Worm (Caenorhabditis elegans): ENCODE data around the gene F46E10.18.

The F46E10.18 gene

DNA sequence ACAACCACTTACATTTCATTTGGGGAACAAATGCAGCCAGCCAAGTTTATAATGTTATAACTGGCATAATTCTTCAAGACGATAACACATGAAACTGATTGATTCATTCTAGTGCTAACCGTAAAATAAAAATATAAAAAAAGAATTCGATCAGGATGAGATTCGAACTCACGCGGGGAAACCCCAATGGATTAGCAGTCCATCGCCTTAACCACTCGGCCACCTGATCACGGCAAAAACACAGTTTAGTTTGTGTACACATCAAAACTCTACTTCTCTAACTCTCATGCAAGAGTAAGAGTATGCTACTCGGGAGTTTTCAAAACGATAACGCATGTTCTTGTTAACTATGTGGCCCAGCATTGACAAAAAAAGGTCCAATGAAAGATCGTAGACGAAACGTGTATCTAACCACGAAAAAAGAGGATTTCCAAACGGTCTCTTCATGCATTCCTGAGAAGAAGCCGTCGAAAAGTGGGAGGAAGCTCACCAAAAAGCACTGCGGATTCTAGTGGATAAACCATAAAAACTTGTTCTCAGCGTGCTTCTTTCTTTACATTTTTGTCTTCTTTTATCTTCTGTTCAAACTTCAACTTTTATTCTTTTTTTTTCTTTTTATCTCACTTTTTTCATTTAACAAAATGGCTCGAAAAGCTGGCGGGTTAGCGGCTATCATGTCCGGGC, 31.0 kb downstream of the F46E10.18 start, which contains the start of gene twk-10 (continued):
- TF ChIP-seq him-1 (tag; optimal IDR thresholded peaks at IDR 0.05) (peak; percentile 75), sdz-38 (tag; optimal IDR thresholded peaks at IDR 0.05) (no peak), snpc-1.1 (tag; optimal IDR thresholded peaks at IDR 0.05; ENCODE audit: insufficient read depth) (no peak), ztf-6 (GFP tag; IDR thresholded peaks at IDR 0.05) (no peak), nfya-2 (GFP tag; IDR thresholded peaks at IDR 0.05) (no peak), tbx-9 (tag; optimal IDR thresholded peaks at IDR 0.05; ENCODE audit: borderline replicate concordance) (no peak), xnd-1 (tag; optimal IDR thresholded peaks at IDR 0.05) (no peak), egl-18 (GFP tag; IDR thresholded peaks at IDR 0.05) (no peak), athp-1 (tag; optimal IDR thresholded peaks at IDR 0.05) (no peak), C06A6.2 (GFP tag; conservative IDR thresholded peaks at IDR 0.05) (no peak), madf-6 (GFP tag; IDR thresholded peaks at IDR 0.05) (peak; percentile 58; the same call in 1 of the 2 replicates), D2030.7 (GFP tag; IDR thresholded peaks at IDR 0.05) (peak; percentile 53), ceh-79 (tag; optimal IDR thresholded peaks at IDR 0.05) (no peak), F33H1.4 (GFP tag; IDR thresholded peaks at IDR 0.05) (0 out of 2 replicates have a peak, but pooled peaks have one; percentile 8), F55B11.4 (tag; optimal IDR thresholded peaks at IDR 0.05; ENCODE audit: borderline replicate concordance, insufficient read depth) (no peak), ceh-27 (GFP tag; optimal IDR thresholded peaks at IDR 0.05) (no peak), ekl-4 (GFP tag; IDR thresholded peaks at IDR 0.05) (no peak), mel-28 (tag; optimal IDR thresholded peaks at IDR 0.05; ENCODE audit: borderline replicate concordance) (no peak), Y53F4B.3 (GFP tag; IDR thresholded peaks at IDR 0.05) (no peak), aptf-3 (GFP tag; IDR thresholded peaks at IDR 0.05) (no peak), B0035.1 (tag; optimal IDR thresholded peaks at IDR 0.05) (peak; percentile 15), ceh-40 (GFP tag; IDR thresholded peaks at IDR 0.05) (peak; percentile 57; the same call in 1 of the 2 replicates), fkh-3 (tag; optimal IDR thresholded peaks at IDR 0.05) (no peak), F37B4.10 (GFP tag; IDR thresholded peaks at IDR 0.05) (no peak), repo-1 (tag; optimal IDR thresholded peaks at IDR 0.05) (no peak), unc-62 (GFP tag; optimal IDR thresholded peaks at IDR 0.05) (no peak), F10E7.11 (tag; optimal IDR thresholded peaks at IDR 0.05) (no peak), nhr-90 (tag; optimal IDR thresholded peaks at IDR 0.05) (peak; percentile 78), akir-1 (GFP tag; optimal IDR thresholded peaks at IDR 0.05) (no peak), K11D2.4 (GFP tag; IDR thresholded peaks at IDR 0.05) (no peak), aptf-2 (GFP tag; conservative IDR thresholded peaks at IDR 0.05) (no peak), lsy-27 (tag; optimal IDR thresholded peaks at IDR 0.05; ENCODE audit: borderline replicate concordance, insufficient read depth) (peak; percentile 51), lag-1 (GFP tag; IDR thresholded peaks at IDR 0.05) (no peak)

DNA sequence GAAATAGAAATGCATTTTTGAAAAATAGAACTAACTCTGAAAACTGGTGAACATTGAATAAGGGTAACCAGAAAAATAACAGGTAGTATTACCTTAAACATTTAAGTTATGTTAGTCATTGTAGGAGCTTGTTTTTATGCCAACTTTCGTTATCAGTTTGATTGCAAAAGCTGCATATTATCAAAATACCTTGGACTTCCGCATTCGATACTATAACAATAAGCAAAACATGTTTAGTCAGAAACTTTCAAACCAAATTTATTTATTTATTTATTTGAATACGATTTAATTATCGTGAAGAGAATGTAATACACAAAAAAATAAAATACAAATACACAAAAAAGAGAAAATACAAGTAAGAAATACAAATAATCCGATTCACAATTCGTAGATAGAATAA, 33.5 kb downstream of the F46E10.18 start, which contains the start of gene K04A8.19:
TSS of gene K04A8.19 (minus strand) at position 101 of the 400 bp plus-strand sequence.
- TF ChIP-seq nfyb-1 (GFP tag; IDR thresholded peaks at IDR 0.05) (no peak), egrh-3 (GFP tag; IDR thresholded peaks at IDR 0.05) (no peak), T07F8.4 (tag; optimal IDR thresholded peaks at IDR 0.05) (no peak), mel-28 (tag; optimal IDR thresholded peaks at IDR 0.05; ENCODE audit: borderline replicate concordance) (no peak), lin-40 (tag; optimal IDR thresholded peaks at IDR 0.05) (no peak), athp-1 (tag; optimal IDR thresholded peaks at IDR 0.05) (no peak), ets-4 (GFP tag; optimal IDR thresholded peaks at IDR 0.05) (no peak), hsf-1 (GFP tag; IDR thresholded peaks at IDR 0.05) (no peak), dpl-1 (GFP tag; optimal IDR thresholded peaks at IDR 0.05) (no peak)

Measured in whole organism, young adult.